Worm (Caenorhabditis elegans): ENCODE data around the gene nhr-134.
A peak's percentile ranks its signal among the peaks of the same experiment; 100 is the strongest.

nhr-134 gene

ce11 chrV:2235848-2236247 lies 4.8 kb downstream of the nhr-134 start, which contains the start of gene cyp-33C4 (continued):
- TF ChIP-seq ctbp-1 (GFP tag; IDR thresholded peaks at IDR 0.05) (no peak), dmd-8 (GFP tag; IDR thresholded peaks at IDR 0.05) (no peak), nhr-102 (tag; optimal IDR thresholded peaks at IDR 0.05) (peak; percentile 8), tag-97 (GFP tag; IDR thresholded peaks at IDR 0.05) (no peak), nhr-11 (tag; optimal IDR thresholded peaks at IDR 0.05) (no peak), pqm-1 (tag; optimal IDR thresholded peaks at IDR 0.05) (peak; percentile 5), mep-1 (tag; optimal IDR thresholded peaks at IDR 0.05) (peak; percentile 19), daf-12 (tag; optimal IDR thresholded peaks at IDR 0.05) (no peak), unc-62 (GFP tag; optimal IDR thresholded peaks at IDR 0.05 in 1 of 2) (peak in 1 of 2 experiments; percentile 35), unc-62 (tag; optimal IDR thresholded peaks at IDR 0.05) (no peak), ama-1 (optimal IDR thresholded peaks at IDR 0.05) (no peak), pha-4 (GFP tag; IDR thresholded peaks at IDR 0.05) (no peak), pha-4 (tag; optimal IDR thresholded peaks at IDR 0.05) (no peak), nhr-25 (tag; optimal IDR thresholded peaks at IDR 0.05; ENCODE audit: borderline replicate concordance, insufficient read depth) (no peak), T20F7.1 (GFP tag; optimal IDR thresholded peaks at IDR 0.05) (no peak), hif-1 (tag; optimal IDR thresholded peaks at IDR 0.05) (no peak), unc-130 (GFP tag; optimal IDR thresholded peaks at IDR 0.05) (no peak)

DNA sequence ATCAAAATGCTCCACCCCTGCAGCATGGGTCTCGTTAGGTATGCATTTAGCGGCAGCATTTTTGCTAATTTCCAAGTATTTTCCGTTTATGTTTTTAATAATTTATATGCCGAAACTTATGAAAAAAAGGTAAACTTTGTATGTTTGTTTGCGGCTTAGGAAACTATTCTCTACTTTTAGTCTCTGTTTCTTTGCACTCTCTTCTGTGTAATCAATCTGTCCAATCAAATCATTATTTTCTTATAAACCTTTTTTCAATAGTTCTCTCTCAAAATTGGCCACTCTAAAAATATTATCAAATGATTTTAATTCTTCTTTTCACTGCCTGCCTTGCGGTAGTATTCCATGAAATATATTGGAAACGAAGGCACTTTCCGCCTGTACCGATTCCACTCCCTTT lies 7.0 kb downstream of the nhr-134 start:
- TF ChIP-seq rbr-2 (tag; optimal IDR thresholded peaks at IDR 0.05) (no peak), unc-62 (GFP tag; optimal IDR thresholded peaks at IDR 0.05 in 1 of 2) (peak in 1 of 2 experiments; percentile 28), unc-62 (tag; optimal IDR thresholded peaks at IDR 0.05) (no peak), lin-38 (GFP tag; IDR thresholded peaks at IDR 0.05) (no peak), nhr-28 (tag; optimal IDR thresholded peaks at IDR 0.05) (peak; percentile 28), saeg-2 (GFP tag; IDR thresholded peaks at IDR 0.05) (no peak), nhr-77 (tag; optimal IDR thresholded peaks at IDR 0.05) (no peak), daf-16 (GFP tag; optimal IDR thresholded peaks at IDR 0.05) (no peak), daf-16 (tag; optimal IDR thresholded peaks at IDR 0.05) (peak; percentile 37), hlh-11 (tag; optimal IDR thresholded peaks at IDR 0.05) (no peak), lin-13 (GFP tag; optimal IDR thresholded peaks at IDR 0.05) (no peak), dve-1 (tag; optimal IDR thresholded peaks at IDR 0.05; ENCODE audit: insufficient read depth) (peak; percentile 14)

DNA sequence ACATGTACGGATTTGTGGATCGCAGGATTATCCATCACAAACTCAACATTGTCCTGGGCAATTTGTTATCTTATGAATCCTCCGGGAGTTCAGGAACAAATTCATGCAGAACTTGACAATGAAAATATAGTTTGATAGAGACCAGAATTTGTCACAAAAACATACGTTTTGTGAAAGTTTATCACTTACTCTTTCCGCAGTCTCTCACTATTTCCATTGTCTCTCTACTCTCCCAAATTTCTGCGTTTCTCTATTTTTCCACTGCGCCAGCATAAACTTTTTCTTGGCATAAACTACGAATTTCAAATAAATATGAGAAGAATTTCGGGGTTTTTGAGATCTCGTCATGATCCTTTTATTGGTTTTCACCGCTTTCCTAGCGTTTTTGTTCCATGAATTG lies 11.6 kb downstream of the nhr-134 start, which contains the start of gene cyp-33C3:
cyp-33C3 (plus strand) TSS at position 149 of the 400 bp plus-strand sequence.
- TF ChIP-seq daf-16 (GFP tag; optimal IDR thresholded peaks at IDR 0.05) (no peak), daf-16 (tag; optimal IDR thresholded peaks at IDR 0.05) (peak; percentile 9), dmd-6 (GFP tag; IDR thresholded peaks at IDR 0.05) (peak; percentile 28; the same call in 1 of the 2 replicates), nhr-28 (tag; optimal IDR thresholded peaks at IDR 0.05) (peak; percentile 84), mes-2 (tag; optimal IDR thresholded peaks at IDR 0.05; ENCODE audit: poor library complexity, severe bottlenecking) (no peak), cey-2 (tag; optimal IDR thresholded peaks at IDR 0.05; ENCODE audit: borderline replicate concordance, insufficient read depth) (no peak)

DNA sequence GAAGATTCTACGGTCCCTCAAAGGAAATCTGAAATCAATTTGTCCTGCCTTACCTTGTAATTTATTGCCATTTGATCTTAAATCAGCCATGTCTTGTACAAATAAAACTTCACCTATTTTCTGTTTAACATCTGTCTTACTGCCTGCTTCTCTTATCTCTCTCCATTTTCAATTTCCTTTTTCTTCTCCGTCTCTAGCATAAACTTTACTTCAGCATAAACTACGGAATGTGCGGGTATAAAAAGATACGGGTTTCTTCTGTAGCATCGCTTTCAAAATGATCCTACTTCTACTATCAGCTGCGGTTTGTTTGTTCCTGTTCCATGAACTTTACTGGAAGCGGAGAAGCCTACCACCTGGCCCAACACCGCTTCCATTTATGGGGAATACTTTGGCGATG lies 13.7 kb downstream of the nhr-134 start, which contains the start of gene cyp-33C5:
cyp-33C5 (plus strand) TSS at position 254 of the 400 bp plus-strand sequence.
- peak; percentile 5 for TF ChIP-seq duxl-1 (tag; optimal IDR thresholded peaks at IDR 0.05; ENCODE audit: poor library complexity)
- TF ChIP-seq hlh-11 (tag; optimal IDR thresholded peaks at IDR 0.05), result peak; percentile 25
- TF ChIP-seq nhr-237 (tag; optimal IDR thresholded peaks at IDR 0.05), result no peak
- peak; percentile 98 for TF ChIP-seq nhr-28 (tag; optimal IDR thresholded peaks at IDR 0.05)
- TF ChIP-seq pqm-1 (tag; optimal IDR thresholded peaks at IDR 0.05), result peak; percentile 23
- TF ChIP-seq dve-1 (tag; optimal IDR thresholded peaks at IDR 0.05; ENCODE audit: insufficient read depth), result peak; percentile 54
- no peak for TF ChIP-seq madf-9 (GFP tag; conservative IDR thresholded peaks at IDR 0.05)
- TF ChIP-seq dmd-6 (GFP tag; IDR thresholded peaks at IDR 0.05), result peak; percentile 70
- TF ChIP-seq ceh-82 (tag; optimal IDR thresholded peaks at IDR 0.05), result no peak
- 0 out of 2 replicates have a peak, but pooled peaks have one; percentile 41 for TF ChIP-seq lin-1 (GFP tag; IDR thresholded peaks at IDR 0.05)
- no peak for TF ChIP-seq daf-16 (GFP tag; optimal IDR thresholded peaks at IDR 0.05)
- peak; percentile 46 for TF ChIP-seq daf-16 (tag; optimal IDR thresholded peaks at IDR 0.05)
- TF ChIP-seq F49E8.2 (tag; optimal IDR thresholded peaks at IDR 0.05; ENCODE audit: borderline replicate concordance), result no peak

All from whole organism, L4 larva.